Worm (Caenorhabditis elegans) whole organism, L2 larva: ENCODE results near the gene rps-24.

Experiments
- F13H6.1 ChIP-seq: sonication (generic microtip); optimal IDR thresholded peaks from 2 replicates; lab custom pipeline; 2016; ENCODE audit warnings: missing genetic modification characterization, missing compliant biosample characterization
- alr-1 ChIP-seq: fragments of 150-350 bp; optimal IDR thresholded peaks from 2 replicates; lab custom pipeline; 2014; ENCODE audit warnings: missing biosample characterization, missing genetic modification characterization
- aly-2 ChIP-seq: fragments of 150-350 bp; optimal IDR thresholded peaks from 2 replicates; lab custom pipeline; 2014; ENCODE audit warnings: missing biosample characterization, missing genetic modification characterization
- blmp-1 ChIP-seq: sonication (generic microtip); optimal IDR thresholded peaks from 2 replicates; lab custom pipeline; 2017; ENCODE audit warnings: missing genetic modification characterization, mild to moderate bottlenecking, missing compliant biosample characterization, antibody characterized with exemption, moderate library complexity; ENCODE audit not compliant: insufficient read depth
- fos-1 ChIP-seq: fragments of 150-350 bp; optimal IDR thresholded peaks from 2 replicates; lab custom pipeline; 2014; ENCODE audit warnings: missing biosample characterization, missing genetic modification characterization
- lin-39 ChIP-seq: fragments of 150-350 bp; optimal IDR thresholded peaks from 2 replicates; lab custom pipeline; 2014; ENCODE audit warnings: missing biosample characterization, missing genetic modification reagents, missing genetic modification characterization
- lsy-2 ChIP-seq, 2 experiments: fragments of 150-350 bp in 1 of 2; sonication (generic microtip) in 1 of 2; optimal IDR thresholded peaks; 2 replicates each; lab custom pipeline; 2014 to 2017; ENCODE audit warnings: missing biosample characterization in 2 of 2, missing genetic modification characterization in 2 of 2
- mdl-1 ChIP-seq, 2 experiments: fragments of 150-350 bp in 1 of 2; sonication (generic microtip) in 1 of 2; optimal IDR thresholded peaks; 2 replicates each; lab custom pipeline; 2017; ENCODE audit warnings: missing biosample characterization in 2 of 2, missing genetic modification characterization in 2 of 2
- nhr-12 ChIP-seq: fragments of 150-350 bp; optimal IDR thresholded peaks from 2 replicates; lab custom pipeline; 2014; ENCODE audit warnings: missing biosample characterization, missing genetic modification characterization
- peb-1 ChIP-seq: fragments of 150-350 bp; optimal IDR thresholded peaks from 2 replicates; lab custom pipeline; 2014; ENCODE audit warnings: missing biosample characterization, missing genetic modification characterization
- ztf-11 ChIP-seq: sonication (generic microtip); optimal IDR thresholded peaks from 2 replicates; lab custom pipeline; 2017; ENCODE audit warnings: missing biosample characterization, missing genetic modification characterization

ce11 chrIV:428869-429268 is 43.2 kb downstream of the rps-24 start, which contains the start of gene Y66H1A.5:
- TF ChIP-seq lin-39 (tag; lab: Kevin White, UChicago) (no peak), mdl-1 (tag; optimal IDR thresholded peaks at IDR 0.05; lab: Kevin White, UChicago) (no peak), alr-1 (tag; lab: Kevin White, UChicago) (no peak), lsy-2 (tag; optimal IDR thresholded peaks at IDR 0.05; lab: Kevin White, UChicago) (no peak), nhr-12 (tag; lab: Kevin White, UChicago) (no peak), aly-2 (tag; lab: Kevin White, UChicago) (no peak), ztf-11 (tag; lab: Kevin White, UChicago) (no peak), peb-1 (tag; lab: Kevin White, UChicago) (no peak), F13H6.1 (tag; lab: Kevin White, UChicago) (no peak), blmp-1 (tag; lab: Kevin White, UChicago) (no peak), fos-1 (tag; lab: Kevin White, UChicago) (peak; percentile 57)
